Fruit fly (Drosophila melanogaster): ENCODE data around the gene Dab.

DNA sequence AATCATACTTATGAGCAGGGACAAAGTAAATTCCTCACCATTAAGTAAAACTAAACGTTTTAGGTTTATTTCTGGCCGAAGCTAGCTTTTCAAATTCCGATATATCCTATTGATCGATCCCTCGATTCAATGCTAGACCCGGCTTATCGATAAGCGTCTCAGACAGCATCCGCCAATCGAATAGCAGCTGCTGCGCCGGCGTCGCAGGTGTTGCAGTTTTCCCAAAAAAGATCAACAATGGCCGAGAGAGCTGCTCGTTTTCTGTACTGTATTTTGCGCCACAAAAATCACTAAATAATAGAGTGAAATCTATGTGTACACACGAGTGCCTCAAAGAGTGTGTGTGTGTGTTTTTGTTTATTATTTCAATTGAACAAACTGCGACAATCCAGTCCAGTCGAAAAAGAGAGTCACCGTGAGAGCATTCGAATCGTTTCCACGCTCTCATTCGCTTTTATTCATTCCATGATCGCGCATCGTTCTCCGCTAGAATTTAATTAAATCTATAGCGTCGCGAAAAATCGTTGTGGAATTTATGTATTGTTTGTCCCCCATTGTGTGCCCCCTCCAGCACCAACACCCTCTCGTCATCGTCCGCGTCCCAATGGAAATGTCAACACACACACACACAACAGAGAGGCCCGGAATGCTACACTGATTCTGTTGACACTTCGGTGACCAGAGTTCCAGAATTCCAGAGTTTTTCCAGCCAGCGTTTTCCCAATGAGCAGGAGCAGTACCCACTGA lies 1.7 kb downstream of the Dab start:
- no peak for TF ChIP-seq Pif1A (GFP tag; optimal IDR thresholded peaks at IDR 0.05)
- TF ChIP-seq EcR (GFP tag; optimal IDR thresholded peaks at IDR 0.05), result no peak
- TF ChIP-seq CG8159 (tag; optimal IDR thresholded peaks at IDR 0.05), result no peak
- no peak for TF ChIP-seq CG14655 (GFP tag; optimal IDR thresholded peaks at IDR 0.05)
- no peak for TF ChIP-seq CG4496 (GFP tag; IDR thresholded peaks at IDR 0.05)
- no peak for TF ChIP-seq rn (GFP tag; IDR thresholded peaks at IDR 0.05)
- no peak for TF ChIP-seq CG12605 (GFP tag; IDR thresholded peaks at IDR 0.05)
- no peak for TF ChIP-seq Pif1B (GFP tag; optimal IDR thresholded peaks at IDR 0.05)
- no peak for TF ChIP-seq fd96Ca (GFP tag; IDR thresholded peaks at IDR 0.05)
- TF ChIP-seq CG34367 (tag; optimal IDR thresholded peaks at IDR 0.05), result no peak
- TF ChIP-seq D1 (tag; optimal IDR thresholded peaks at IDR 0.05), result no peak
